Fruit fly (Drosophila melanogaster) whole organism, embryonic: ENCODE data around the gene Ms.
A peak's percentile ranks its signal among the peaks of the same experiment; 100 is the strongest.

Experiments
- C15 ChIP-seq: fragments of 200-800 bp; sonication (Bioruptor generic); IDR thresholded peaks from 3 replicates; pipeline ENCODE4 v1.3.6; 2022; ENCODE audit warnings: missing biosample characterization, missing genetic modification characterization
- CG10565 ChIP-seq: fragments of 200-800 bp; sonication (Bioruptor generic); optimal IDR thresholded peaks from 3 replicates; lab custom pipeline; 2016; ENCODE audit warnings: missing biosample characterization, mild to moderate bottlenecking, missing genetic modification characterization
- CG10654 ChIP-seq: fragments of 200-800 bp; sonication (Bioruptor generic); optimal IDR thresholded peaks from 2 replicates; lab custom pipeline; 2016; ENCODE audit warnings: missing biosample characterization, missing genetic modification characterization
- CG10979 ChIP-seq: fragments of 200-800 bp; sonication (Bioruptor generic); optimal IDR thresholded peaks from 2 replicates; lab custom pipeline; 2018; ENCODE audit warnings: missing biosample characterization, mild to moderate bottlenecking, missing genetic modification characterization, moderate library complexity
- CG12104 ChIP-seq: fragments of 200-800 bp; sonication (Bioruptor generic); optimal IDR thresholded peaks from 3 replicates; lab custom pipeline; 2016; ENCODE audit warnings: missing biosample characterization, missing genetic modification characterization
- CG13287 ChIP-seq: fragments of 200-800 bp; sonication (Bioruptor generic); IDR thresholded peaks from 2 replicates; pipeline ENCODE4 v1.3.6; 2022; ENCODE audit warnings: missing biosample characterization, missing genetic modification characterization; ENCODE audit not compliant: partially characterized antibody
- CG15269 ChIP-seq: fragments of 200-800 bp; sonication (Bioruptor generic); optimal IDR thresholded peaks from 2 replicates; lab custom pipeline; 2018; ENCODE audit warnings: missing biosample characterization, mild to moderate bottlenecking, missing genetic modification characterization, moderate library complexity
- CG1529 ChIP-seq: fragments of 200-800 bp; sonication (Bioruptor generic); optimal IDR thresholded peaks from 3 replicates; lab custom pipeline; 2018; ENCODE audit warnings: missing biosample characterization, missing genetic modification characterization
- CG15514 ChIP-seq: fragments of 200-800 bp; sonication (Bioruptor generic); optimal IDR thresholded peaks from 3 replicates; lab custom pipeline; 2017; ENCODE audit warnings: missing biosample characterization, missing genetic modification characterization, mild to moderate bottlenecking, moderate library complexity, missing genetic modification reagents
- CG15601 ChIP-seq: fragments of 200-800 bp; sonication (Bioruptor generic); optimal IDR thresholded peaks from 3 replicates; lab custom pipeline; 2019; ENCODE audit warnings: missing biosample characterization, mild to moderate bottlenecking, missing genetic modification characterization, moderate library complexity
- CG18476 ChIP-seq: fragments of 200-800 bp; sonication (Bioruptor generic); optimal IDR thresholded peaks from 2 replicates; lab custom pipeline; 2016; ENCODE audit warnings: missing biosample characterization, mild to moderate bottlenecking, missing genetic modification characterization
- CG31365 ChIP-seq: fragments of 200-800 bp; sonication (Bioruptor generic); optimal IDR thresholded peaks from 2 replicates; lab custom pipeline; 2018; ENCODE audit warnings: missing biosample characterization, mild to moderate bottlenecking, missing genetic modification characterization
- CG33213 ChIP-seq: fragments of 200-800 bp; sonication (Bioruptor generic); optimal IDR thresholded peaks from 3 replicates; lab custom pipeline; 2016; ENCODE audit warnings: missing biosample characterization, missing genetic modification characterization
- CG6813 ChIP-seq: fragments of 200-800 bp; sonication (Bioruptor generic); optimal IDR thresholded peaks from 2 replicates; lab custom pipeline; 2017; ENCODE audit warnings: missing biosample characterization, missing genetic modification characterization, mild to moderate bottlenecking, moderate library complexity, missing genetic modification reagents
- CG8281 ChIP-seq: fragments of 200-800 bp; sonication (Bioruptor generic); optimal IDR thresholded peaks from 2 replicates; lab custom pipeline; 2018; ENCODE audit warnings: missing biosample characterization, mild to moderate bottlenecking, missing genetic modification characterization, moderate library complexity
- CG9817 ChIP-seq: fragments of 200-800 bp; sonication (Bioruptor generic); optimal IDR thresholded peaks from 2 replicates; lab custom pipeline; 2018; ENCODE audit warnings: missing biosample characterization, mild to moderate bottlenecking, missing genetic modification characterization, moderate library complexity
- Chrac-16 ChIP-seq: fragments of 200-800 bp; sonication (Bioruptor generic); optimal IDR thresholded peaks from 3 replicates; lab custom pipeline; 2016; ENCODE audit warnings: missing biosample characterization, missing genetic modification characterization
- Doc2 ChIP-seq: fragments of 200-800 bp; sonication (Bioruptor generic); IDR thresholded peaks from 2 replicates; pipeline ENCODE4 v1.3.6; 2022; ENCODE audit warnings: missing biosample characterization, missing genetic modification characterization
- Drgx ChIP-seq: fragments of 200-800 bp; sonication (Bioruptor generic); IDR thresholded peaks from 2 replicates; pipeline ENCODE4 v1.3.6; 2022; ENCODE audit warnings: missing biosample characterization, missing genetic modification characterization
- Fer2 ChIP-seq: fragments of 200-800 bp; sonication (Bioruptor generic); optimal IDR thresholded peaks from 2 replicates; lab custom pipeline; 2018; ENCODE audit warnings: missing biosample characterization, mild to moderate bottlenecking, missing genetic modification characterization, moderate library complexity
- Mes4 ChIP-seq: fragments of 200-800 bp; sonication (Bioruptor generic); optimal IDR thresholded peaks from 2 replicates; lab custom pipeline; 2016; ENCODE audit warnings: missing biosample characterization, missing genetic modification characterization
- Ptx1 ChIP-seq: fragments of 200-800 bp; sonication (Bioruptor generic); IDR thresholded peaks from 2 replicates; pipeline ENCODE4 v1.3.6; 2022; ENCODE audit warnings: missing biosample characterization, missing genetic modification characterization
- Sox100B ChIP-seq: fragments of 200-800 bp; sonication (Bioruptor generic); optimal IDR thresholded peaks from 3 replicates; lab custom pipeline; 2018; ENCODE audit warnings: missing biosample characterization, mild to moderate bottlenecking, missing genetic modification characterization
- Sry-β ChIP-seq: fragments of 200-800 bp; sonication (Bioruptor generic); optimal IDR thresholded peaks from 2 replicates; lab custom pipeline; 2018; ENCODE audit warnings: missing biosample characterization, mild to moderate bottlenecking, missing genetic modification characterization, moderate library complexity
- Stat92E ChIP-seq, 3 experiments: fragments of >200 bp in 2 of 3; fragments of 200-800 bp in 1 of 3; sonication (Bioruptor generic) in 1 of 3; optimal IDR thresholded peaks; 2 replicates each; lab custom pipeline; 2017 to 2019; ENCODE audit warnings: missing biosample characterization in 3 of 3, missing genetic modification characterization in 3 of 3, mild to moderate bottlenecking in 1 of 3, moderate library complexity in 1 of 3
- ato ChIP-seq: fragments of 200-800 bp; sonication (Bioruptor generic); IDR thresholded peaks from 2 replicates; pipeline ENCODE4 v1.3.6; 2022; ENCODE audit warnings: missing biosample characterization, missing genetic modification characterization; ENCODE audit not compliant: partially characterized antibody
- az2 ChIP-seq: fragments of 200-800 bp; sonication (Bioruptor generic); optimal IDR thresholded peaks from 3 replicates; lab custom pipeline; 2016; ENCODE audit warnings: missing biosample characterization, missing genetic modification characterization
- bowl ChIP-seq: fragments of 200-800 bp; sonication (Bioruptor generic); IDR thresholded peaks from 2 replicates; pipeline ENCODE4 v1.3.6; 2022; ENCODE audit warnings: missing biosample characterization, missing genetic modification characterization
- cad ChIP-seq: fragments of >200 bp; optimal IDR thresholded peaks from 2 replicates; lab custom pipeline; 2017; ENCODE audit warnings: missing biosample characterization, missing genetic modification characterization
- cwo ChIP-seq: fragments of 200-800 bp; sonication (Bioruptor generic); optimal IDR thresholded peaks from 3 replicates; lab custom pipeline; 2017; ENCODE audit warnings: missing biosample characterization, missing genetic modification characterization, mild to moderate bottlenecking, moderate library complexity, missing genetic modification reagents
- dmrt11E ChIP-seq: fragments of 200-800 bp; sonication (Bioruptor generic); optimal IDR thresholded peaks from 3 replicates; lab custom pipeline; 2018; ENCODE audit warnings: missing biosample characterization, mild to moderate bottlenecking, missing genetic modification characterization, moderate library complexity
- gcm ChIP-seq: fragments of 200-800 bp; sonication (Bioruptor generic); optimal IDR thresholded peaks from 2 replicates; lab custom pipeline; 2019; ENCODE audit warnings: missing biosample characterization, mild to moderate bottlenecking, missing genetic modification characterization, moderate library complexity
- gsb ChIP-seq: fragments of 200-800 bp; sonication (Bioruptor generic); IDR thresholded peaks from 2 replicates; pipeline ENCODE4 v1.3.6; 2022; ENCODE audit warnings: missing biosample characterization, missing genetic modification characterization
- gsb-n ChIP-seq: fragments of 200-800 bp; sonication (Bioruptor generic); optimal IDR thresholded peaks from 3 replicates; lab custom pipeline; 2018; ENCODE audit warnings: missing biosample characterization, mild to moderate bottlenecking, missing genetic modification characterization
- kah ChIP-seq: fragments of 200-800 bp; sonication (Bioruptor generic); optimal IDR thresholded peaks from 2 replicates; lab custom pipeline; 2018; ENCODE audit warnings: missing biosample characterization, mild to moderate bottlenecking, missing genetic modification characterization
- lmd ChIP-seq: fragments of 200-800 bp; sonication (Bioruptor generic); IDR thresholded peaks from 2 replicates; pipeline ENCODE4 v1.3.6; 2022; ENCODE audit warnings: missing biosample characterization, missing genetic modification characterization
- nmo ChIP-seq: fragments of 200-800 bp; sonication (Bioruptor generic); optimal IDR thresholded peaks from 2 replicates; lab custom pipeline; 2018; ENCODE audit warnings: missing biosample characterization, mild to moderate bottlenecking, missing genetic modification characterization, moderate library complexity
- p53 ChIP-seq: fragments of 200-800 bp; sonication (Bioruptor generic); optimal IDR thresholded peaks from 2 replicates; lab custom pipeline; 2016; ENCODE audit warnings: missing biosample characterization, missing genetic modification characterization
- pzg ChIP-seq: fragments of 200-800 bp; sonication (Bioruptor generic); optimal IDR thresholded peaks from 3 replicates; lab custom pipeline; 2018; ENCODE audit warnings: missing biosample characterization, mild to moderate bottlenecking, missing genetic modification characterization, moderate library complexity
- repo ChIP-seq: fragments of 200-800 bp; sonication (Bioruptor generic); optimal IDR thresholded peaks from 2 replicates; lab custom pipeline; 2016; ENCODE audit warnings: missing biosample characterization, missing genetic modification characterization
- sens ChIP-seq: fragments of 200-800 bp; sonication (Bioruptor generic); peaks from one replicate; lab custom pipeline; 2016; ENCODE audit warnings: missing biosample characterization, missing genetic modification characterization
- slou ChIP-seq: fragments of 200-800 bp; sonication (Bioruptor generic); optimal IDR thresholded peaks from 3 replicates; lab custom pipeline; 2016; ENCODE audit warnings: missing biosample characterization, missing genetic modification characterization
- sug ChIP-seq: fragments of 200-800 bp; optimal IDR thresholded peaks from 2 replicates; lab custom pipeline; 2019; ENCODE audit warnings: missing biosample characterization, mild to moderate bottlenecking, missing genetic modification characterization, moderate library complexity
- tll ChIP-seq, 2 experiments: fragments of 200-800 bp in 1 of 2; fragments of >200 bp in 1 of 2; sonication (Bioruptor generic) in 1 of 2; optimal IDR thresholded peaks; 2 replicates each; lab custom pipeline; 2017 to 2019; ENCODE audit warnings: missing biosample characterization in 2 of 2, missing genetic modification characterization in 2 of 2, mild to moderate bottlenecking in 1 of 2, moderate library complexity in 1 of 2
- wdn ChIP-seq: fragments of 200-800 bp; sonication (Bioruptor generic); IDR thresholded peaks from 2 replicates; pipeline ENCODE4 v1.3.6; 2022; ENCODE audit warnings: missing biosample characterization, missing genetic modification characterization
- yki ChIP-seq: fragments of >200 bp; optimal IDR thresholded peaks from 3 replicates; lab custom pipeline; 2018
- zen ChIP-seq: fragments of 200-800 bp; sonication (Bioruptor generic); optimal IDR thresholded peaks from 3 replicates; lab custom pipeline; 2018; ENCODE audit warnings: missing biosample characterization, mild to moderate bottlenecking, missing genetic modification characterization, moderate library complexity
- zfh1 ChIP-seq: fragments of 200-800 bp; sonication (Bioruptor generic); IDR thresholded peaks from 3 replicates; pipeline ENCODE4 v1.3.6; 2022; ENCODE audit warnings: missing biosample characterization, missing genetic modification characterization

Gene Ms

dm6 chr3R:24295556-24296465 is 45.5 kb upstream of the Ms start (continued):
- no peak for TF ChIP-seq CG10565 (GFP tag; lab: Kevin White, UChicago)
- TF ChIP-seq sens (GFP tag; lab: Kevin White, UChicago): peak; percentile 96
- TF ChIP-seq CG13287 (GFP tag; lab: Robert Waterston, UW): no peak
- TF ChIP-seq Sry-β (GFP tag; lab: Kevin White, UChicago): no peak
- peak; percentile 60 for TF ChIP-seq CG15601
- TF ChIP-seq CG15269: peak; percentile 88
- TF ChIP-seq Sox100B: peak; percentile 49
- TF ChIP-seq gsb (GFP tag; lab: Robert Waterston, UW): peak; percentile 68
- peak; percentile 85 for TF ChIP-seq Ptx1 (GFP tag; lab: Robert Waterston, UW)
- peak; percentile 30; the same call in 1 of the 2 replicates for TF ChIP-seq Doc2 (GFP tag; lab: Robert Waterston, UW)
- TF ChIP-seq CG1529 (GFP tag; lab: Kevin White, UChicago): peak; percentile 40
- no peak for TF ChIP-seq tll (GFP tag; optimal IDR thresholded peaks at IDR 0.05; lab: Kevin White, UChicago)
- peak; percentile 3 for TF ChIP-seq CG8281
- no peak for TF ChIP-seq Stat92E (GFP tag; optimal IDR thresholded peaks at IDR 0.05; lab: Kevin White, UChicago)
- peak; percentile 82 for TF ChIP-seq wdn (GFP tag; lab: Robert Waterston, UW)
- TF ChIP-seq gcm (GFP tag; lab: Kevin White, UChicago): peak; percentile 29
- TF ChIP-seq CG10979 (tag; lab: Kevin White, UChicago): peak; percentile 41
- peak; percentile 83 for TF ChIP-seq CG9817 (tag; lab: Kevin White, UChicago)
- peak; percentile 82 for TF ChIP-seq Chrac-16
- TF ChIP-seq ato (GFP tag; lab: Robert Waterston, UW): no peak
- TF ChIP-seq CG15514: peak; percentile 49
- peak; percentile 48 for TF ChIP-seq repo (GFP tag; lab: Kevin White, UChicago)
- TF ChIP-seq CG10654: no peak
- TF ChIP-seq slou (GFP tag; lab: Kevin White, UChicago): peak; percentile 41
- TF ChIP-seq Drgx (GFP tag; lab: Robert Waterston, UW): peak; percentile 94
- TF ChIP-seq bowl (GFP tag; lab: Robert Waterston, UW): peak; percentile 72; the same call in 1 of the 2 replicates
- peak; percentile 44 for TF ChIP-seq kah (GFP tag; lab: Kevin White, UChicago)
- TF ChIP-seq CG18476 (GFP tag; lab: Kevin White, UChicago): peak; percentile 65
- peak; percentile 85 for TF ChIP-seq dmrt11E
- peak; percentile 34 for TF ChIP-seq Mes4
- TF ChIP-seq CG12104 (GFP tag; lab: Kevin White, UChicago): peak; percentile 63
- TF ChIP-seq gsb-n (tag; lab: Kevin White, UChicago): peak; percentile 79
- TF ChIP-seq pzg (GFP tag; lab: Kevin White, UChicago): no peak
- peak; percentile 75 for TF ChIP-seq az2 (GFP tag; lab: Kevin White, UChicago)
- TF ChIP-seq zen (tag; lab: Kevin White, UChicago): peak; percentile 66
- peak; percentile 73 for TF ChIP-seq nmo (GFP tag; lab: Kevin White, UChicago)
- TF ChIP-seq Fer2: peak; percentile 56
- TF ChIP-seq p53: no peak
- no peak for TF ChIP-seq CG31365 (tag; lab: Kevin White, UChicago)
- TF ChIP-seq cwo (GFP tag; lab: Kevin White, UChicago): no peak
- TF ChIP-seq sug: peak; percentile 60
- 0 out of 3 replicates have a peak, but pooled peaks have one; percentile 54 for TF ChIP-seq C15 (GFP tag; lab: Robert Waterston, UW)
- TF ChIP-seq CG6813 (GFP tag; lab: Kevin White, UChicago): peak; percentile 54
- TF ChIP-seq yki (lab: Kevin White, UChicago): no peak
- TF ChIP-seq lmd (GFP tag; lab: Robert Waterston, UW): peak; percentile 89
- TF ChIP-seq CG33213: peak; percentile 71
- peak; percentile 88 for TF ChIP-seq zfh1 (GFP tag; lab: Robert Waterston, UW)
- no peak for TF ChIP-seq cad (GFP tag; lab: Kevin White, UChicago)
